Fruit fly (Drosophila melanogaster) whole organism: ENCODE measurements around the gene AstCC.

Source experiments
- CG8478 ChIP-seq: fragments of >200 bp; optimal IDR thresholded peaks from 2 replicates; lab custom pipeline; 2018; ENCODE audit warnings: inconsistent platforms
- Dll ChIP-seq: fragments of >200 bp; optimal IDR thresholded peaks from 2 replicates; lab custom pipeline; 2017
- EcR ChIP-seq, 2 experiments: fragments of >200 bp; optimal IDR thresholded peaks; 2 replicates each; lab custom pipeline; 2017; ENCODE audit warnings: missing biosample characterization in 2 of 2, missing genetic modification characterization in 2 of 2, missing genetic modification reagents in 2 of 2
- pan ChIP-seq: fragments of >200 bp; optimal IDR thresholded peaks from 2 replicates; lab custom pipeline; 2017
- psq ChIP-seq: fragments of >200 bp; optimal IDR thresholded peaks from 2 replicates; lab custom pipeline; 2017
- usp ChIP-seq: fragments of >200 bp; optimal IDR thresholded peaks from 2 replicates; lab custom pipeline; 2017; ENCODE audit warnings: missing biosample characterization, missing genetic modification characterization, mixed read lengths

- TF ChIP-seq CG8478 (lab: Kevin White, UChicago): no peak
- no peak for TF ChIP-seq EcR (GFP tag; optimal IDR thresholded peaks at IDR 0.05; lab: Kevin White, UChicago)
- no peak for TF ChIP-seq psq (lab: Kevin White, UChicago)
- TF ChIP-seq pan (lab: Kevin White, UChicago): no peak
- no peak for TF ChIP-seq usp (GFP tag; lab: Kevin White, UChicago)
- TF ChIP-seq Dll (lab: Kevin White, UChicago): no peak
Measured at dm6 chr2L:11072880-11073279, 12.1 kb downstream of the AstCC start.
